Fruit fly (Drosophila melanogaster) whole organism: ENCODE measurements around the gene sol.

Experiments used
- CG8478 ChIP-seq: fragments of >200 bp; optimal IDR thresholded peaks from 2 replicates; lab custom pipeline; 2018; ENCODE audit warnings: inconsistent platforms
- pan ChIP-seq: fragments of >200 bp; optimal IDR thresholded peaks from 2 replicates; lab custom pipeline; 2017

- TF ChIP-seq CG8478: no peak
- TF ChIP-seq pan (lab: Kevin White, UChicago): no peak
These were observed 38.7 kb downstream of the sol start, which contains the start of gene mst for dm6 chrX:21388734-21389133.
